Worm (Caenorhabditis elegans): ENCODE measurements around the gene plk-1.

plk-1 gene

ce11 chrIII:8124323-8124722 is 23.2 kb downstream of the plk-1 start (continued):
- no peak for TF ChIP-seq R02D3.7 (tag; optimal IDR thresholded peaks at IDR 0.05)
- no peak for TF ChIP-seq nhr-76 (tag; optimal IDR thresholded peaks at IDR 0.05)
- peak in 1 of 2 experiments; percentile 9 for TF ChIP-seq hif-1 (tag; optimal IDR thresholded peaks at IDR 0.05)
- TF ChIP-seq mdl-1 (tag; optimal IDR thresholded peaks at IDR 0.05), result peak; percentile 38 to 89
- peak; percentile 26 for TF ChIP-seq pqm-1 (tag; optimal IDR thresholded peaks at IDR 0.05)
- peak; percentile 76 for TF ChIP-seq nhr-28 (tag; optimal IDR thresholded peaks at IDR 0.05)
- TF ChIP-seq mes-2 (tag; optimal IDR thresholded peaks at IDR 0.05; ENCODE audit: poor library complexity, severe bottlenecking), result peak; percentile 69
- TF ChIP-seq ces-1 (GFP tag; optimal IDR thresholded peaks at IDR 0.05), result no peak
- peak; percentile 70 for TF ChIP-seq hlh-30 (tag; optimal IDR thresholded peaks at IDR 0.05; ENCODE audit: insufficient read depth)

ce11 chrIII:8125234-8125633 is 24.1 kb downstream of the plk-1 start:
- TF ChIP-seq daf-16 (GFP tag; optimal IDR thresholded peaks at IDR 0.05) (no peak), daf-16 (tag; optimal IDR thresholded peaks at IDR 0.05) (peak; percentile 59), lin-29 (GFP tag; IDR thresholded peaks at IDR 0.05) (no peak), hlh-30 (tag; optimal IDR thresholded peaks at IDR 0.05; ENCODE audit: insufficient read depth) (peak; percentile 27), nhr-28 (tag; optimal IDR thresholded peaks at IDR 0.05) (peak; percentile 72), pha-4 (GFP tag; IDR thresholded peaks at IDR 0.05) (no peak), pha-4 (tag; optimal IDR thresholded peaks at IDR 0.05) (no peak), rbr-2 (tag; optimal IDR thresholded peaks at IDR 0.05) (peak; percentile 53), lir-3 (tag; optimal IDR thresholded peaks at IDR 0.05) (no peak), nhr-6 (tag; optimal IDR thresholded peaks at IDR 0.05) (peak; percentile 22), zip-2 (tag; optimal IDR thresholded peaks at IDR 0.05) (peak; percentile 36), ceh-28 (tag; optimal IDR thresholded peaks at IDR 0.05) (no peak), sdz-12 (GFP tag; optimal IDR thresholded peaks at IDR 0.05) (no peak), mes-2 (tag; optimal IDR thresholded peaks at IDR 0.05; ENCODE audit: poor library complexity, severe bottlenecking) (peak; percentile 73), nhr-48 (tag; optimal IDR thresholded peaks at IDR 0.05) (peak; percentile 50), pqm-1 (tag; optimal IDR thresholded peaks at IDR 0.05) (no peak), dve-1 (tag; optimal IDR thresholded peaks at IDR 0.05; ENCODE audit: insufficient read depth) (peak; percentile 79), ceh-62 (tag; optimal IDR thresholded peaks at IDR 0.05) (no peak), dmd-6 (GFP tag; IDR thresholded peaks at IDR 0.05) (peak; percentile 50; the same call in 1 of the 2 replicates), cey-2 (tag; optimal IDR thresholded peaks at IDR 0.05; ENCODE audit: borderline replicate concordance, insufficient read depth) (peak; percentile 65), lsy-2 (tag; optimal IDR thresholded peaks at IDR 0.05) (peak in 1 of 2 experiments; percentile 79), dpl-1 (GFP tag; optimal IDR thresholded peaks at IDR 0.05) (peak; percentile 19), zag-1 (tag; optimal IDR thresholded peaks at IDR 0.05) (no peak), unc-62 (GFP tag; optimal IDR thresholded peaks at IDR 0.05 in 1 of 2) (peak in 1 of 2 experiments; percentile 93), unc-62 (tag; optimal IDR thresholded peaks at IDR 0.05) (no peak), R02D3.7 (tag; optimal IDR thresholded peaks at IDR 0.05) (no peak), lin-15B (tag; optimal IDR thresholded peaks at IDR 0.05) (no peak), aha-1 (tag) (peak; percentile 35), lin-38 (GFP tag; IDR thresholded peaks at IDR 0.05) (peak; percentile 45; the same call in 1 of the 2 replicates), F10B5.3 (tag; optimal IDR thresholded peaks at IDR 0.05) (no peak), mep-1 (tag; optimal IDR thresholded peaks at IDR 0.05) (peak; percentile 63), hif-1 (tag; optimal IDR thresholded peaks at IDR 0.05) (peak in 1 of 2 experiments; percentile 10), php-3 (GFP tag; IDR thresholded peaks at IDR 0.05) (peak; percentile 55; the same call in 1 of the 2 replicates), hmg-1.1 (GFP tag; IDR thresholded peaks at IDR 0.05) (peak; percentile 61), nhr-41 (GFP tag; IDR thresholded peaks at IDR 0.05) (no peak), mdl-1 (tag; optimal IDR thresholded peaks at IDR 0.05) (peak in 1 of 2 experiments; percentile 39), hlh-11 (tag; optimal IDR thresholded peaks at IDR 0.05) (peak; percentile 68), ceh-32 (tag; optimal IDR thresholded peaks at IDR 0.05; ENCODE audit: poor library complexity) (no peak)

Data from whole organism, L4 larva.